Fruit fly (Drosophila melanogaster) whole organism, wandering third instar larva: Measurements from ENCODE around the gene CG13097.

Experiments used
- Abd-B ChIP-seq: fragments of >200 bp; optimal IDR thresholded peaks from 2 replicates; lab custom pipeline; 2017; ENCODE audit warnings: missing biosample characterization, missing genetic modification characterization
- CG32264 ChIP-seq: fragments of 200-800 bp; sonication (Bioruptor generic); optimal IDR thresholded peaks from 2 replicates; lab custom pipeline; 2016; ENCODE audit warnings: missing biosample characterization, missing genetic modification characterization
- CG9705 ChIP-seq: fragments of 200-800 bp; sonication (Bioruptor generic); optimal IDR thresholded peaks from 2 replicates; lab custom pipeline; 2018; ENCODE audit warnings: missing biosample characterization, mild to moderate bottlenecking, missing genetic modification characterization
- Dfd ChIP-seq: fragments of >200 bp; optimal IDR thresholded peaks from 2 replicates; lab custom pipeline; 2017; ENCODE audit warnings: missing biosample characterization, missing genetic modification characterization
- Dif ChIP-seq: fragments of 200-275, 200-300 bp; sonication (Bioruptor generic); optimal IDR thresholded peaks from 2 replicates; lab custom pipeline; 2018; ENCODE audit warnings: missing biosample characterization, missing genetic modification characterization; ENCODE audit not compliant: partially characterized antibody
- GATAd ChIP-seq: sonication (Bioruptor generic); optimal IDR thresholded peaks from 2 replicates; lab custom pipeline; 2016; ENCODE audit warnings: missing biosample characterization, missing genetic modification characterization
- HLH106 ChIP-seq: fragments of 200-800 bp; optimal IDR thresholded peaks from 3 replicates; lab custom pipeline; 2019; ENCODE audit warnings: missing biosample characterization, mild to moderate bottlenecking, missing genetic modification characterization, moderate library complexity
- Hnf4 ChIP-seq: fragments of 200-800 bp; sonication (Bioruptor generic); optimal IDR thresholded peaks from 2 replicates; lab custom pipeline; 2016; ENCODE audit warnings: missing biosample characterization, mild to moderate bottlenecking, missing genetic modification characterization
- Hr78 ChIP-seq: fragments of >200 bp; optimal IDR thresholded peaks from 2 replicates; lab custom pipeline; 2017; ENCODE audit warnings: missing biosample characterization, missing genetic modification characterization
- Hr83 ChIP-seq: fragments of 200-300 bp; sonication (Bioruptor generic); optimal IDR thresholded peaks from 2 replicates; lab custom pipeline; 2016; ENCODE audit warnings: missing biosample characterization, mild to moderate bottlenecking, missing genetic modification characterization, moderate library complexity; ENCODE audit not compliant: poor library complexity, severe bottlenecking
- Jra ChIP-seq: sonication (Bioruptor generic); optimal IDR thresholded peaks from 2 replicates; lab custom pipeline; 2016; ENCODE audit warnings: missing biosample characterization, missing genetic modification characterization
- Mio ChIP-seq: sonication (Bioruptor generic); optimal IDR thresholded peaks from 2 replicates; lab custom pipeline; 2016; ENCODE audit warnings: missing biosample characterization, missing genetic modification characterization
- Myc ChIP-seq: fragments of >200 bp; optimal IDR thresholded peaks from 2 replicates; lab custom pipeline; 2017
- N ChIP-seq: fragments of >200 bp; optimal IDR thresholded peaks from 2 replicates; lab custom pipeline; 2018; ENCODE audit warnings: missing biosample characterization, missing external identifiers, missing genetic modification characterization
- OdsH ChIP-seq: fragments of 200-800 bp; sonication (Bioruptor generic); optimal IDR thresholded peaks from 2 replicates; lab custom pipeline; 2016; ENCODE audit warnings: missing biosample characterization, mild to moderate bottlenecking, missing genetic modification characterization
- Rel ChIP-seq, 2 experiments: fragments of 200-800 bp; sonication (Bioruptor generic) in 1 of 2; optimal IDR thresholded peaks; 2 replicates in 1 of 2; 3 replicates in 1 of 2; lab custom pipeline; 2016 to 2019; ENCODE audit warnings: mild to moderate bottlenecking in 2 of 2, missing biosample characterization in 2 of 2, missing genetic modification characterization in 2 of 2, moderate library complexity in 1 of 2
- Sp1 ChIP-seq: fragments of 200-800 bp; sonication (Bioruptor generic); optimal IDR thresholded peaks from 3 replicates; lab custom pipeline; 2019; ENCODE audit warnings: missing biosample characterization, mild to moderate bottlenecking, missing genetic modification characterization, moderate library complexity
- Vsx2 ChIP-seq: fragments of 200-300, 225-300 bp; sonication (Bioruptor generic); optimal IDR thresholded peaks from 2 replicates; lab custom pipeline; 2018; ENCODE audit warnings: missing biosample characterization, missing genetic modification characterization; ENCODE audit not compliant: partially characterized antibody
- br ChIP-seq: fragments of 200-800 bp; sonication (Bioruptor generic); optimal IDR thresholded peaks from 2 replicates; lab custom pipeline; 2016; ENCODE audit warnings: missing biosample characterization, missing genetic modification characterization
- brk ChIP-seq: fragments of 200-800 bp; sonication (Bioruptor generic); optimal IDR thresholded peaks from 2 replicates; lab custom pipeline; 2016; ENCODE audit warnings: missing biosample characterization, mild to moderate bottlenecking, missing genetic modification characterization
- dl ChIP-seq, 2 experiments: fragments of 175-275, 200-275 bp in 1 of 2; fragments of 200-275 bp in 1 of 2; sonication (Bioruptor generic); optimal IDR thresholded peaks; lab custom pipeline; 2018; ENCODE audit warnings: mild to moderate bottlenecking in 2 of 2, missing biosample characterization in 2 of 2, missing genetic modification characterization in 2 of 2, moderate library complexity in 2 of 2; ENCODE audit not compliant: partially characterized antibody in 2 of 2, insufficient read depth in 1 of 2
- dmrt93B ChIP-seq: fragments of 200-800 bp; sonication (Bioruptor generic); optimal IDR thresholded peaks from 2 replicates; lab custom pipeline; 2018; ENCODE audit warnings: missing biosample characterization, mild to moderate bottlenecking, missing genetic modification characterization
- dsf ChIP-seq: sonication (Bioruptor generic); optimal IDR thresholded peaks from 2 replicates; lab custom pipeline; 2016; ENCODE audit warnings: missing biosample characterization, missing genetic modification characterization, borderline replicate concordance
- ey ChIP-seq: fragments of 200-800 bp; sonication (Bioruptor generic); optimal IDR thresholded peaks from 2 replicates; lab custom pipeline; 2016; ENCODE audit warnings: missing biosample characterization, missing genetic modification characterization
- foxo ChIP-seq, 2 experiments: fragments of 200-800 bp; sonication (Bioruptor generic); optimal IDR thresholded peaks; 2 replicates in 1 of 2; 3 replicates in 1 of 2; lab custom pipeline; 2016 to 2017; ENCODE audit warnings: missing biosample characterization in 2 of 2, missing genetic modification characterization in 2 of 2
- fru ChIP-seq: fragments of 200-800 bp; sonication (Bioruptor generic); optimal IDR thresholded peaks from 3 replicates; lab custom pipeline; 2016; ENCODE audit warnings: missing biosample characterization, mild to moderate bottlenecking, missing genetic modification characterization
- h ChIP-seq: fragments of 200-800 bp; sonication (Bioruptor generic); optimal IDR thresholded peaks from 3 replicates; lab custom pipeline; 2016; ENCODE audit warnings: missing biosample characterization, mild to moderate bottlenecking, missing genetic modification characterization
- lola ChIP-seq: fragments of >200 bp; optimal IDR thresholded peaks from 2 replicates; lab custom pipeline; 2017; ENCODE audit warnings: missing biosample characterization, missing genetic modification characterization
- psq ChIP-seq: fragments of 200-800 bp; sonication (Bioruptor generic); optimal IDR thresholded peaks from 3 replicates; lab custom pipeline; 2017; ENCODE audit warnings: missing biosample characterization, mild to moderate bottlenecking, missing genetic modification characterization, moderate library complexity
- rgr ChIP-seq: fragments of 200-800 bp; sonication (Bioruptor generic); optimal IDR thresholded peaks from 3 replicates; lab custom pipeline; 2016; ENCODE audit warnings: missing biosample characterization, mild to moderate bottlenecking, missing genetic modification characterization
- sage ChIP-seq: fragments of 200-800 bp; sonication (Bioruptor generic); optimal IDR thresholded peaks from 2 replicates; lab custom pipeline; 2016; ENCODE audit warnings: missing biosample characterization, mild to moderate bottlenecking, missing genetic modification characterization
- sv ChIP-seq: fragments of 200-800 bp; sonication (Bioruptor generic); optimal IDR thresholded peaks from 3 replicates; lab custom pipeline; 2016; ENCODE audit warnings: missing biosample characterization, missing genetic modification characterization
- usp ChIP-seq: fragments of >200 bp; optimal IDR thresholded peaks from 2 replicates; lab custom pipeline; 2017; ENCODE audit warnings: missing biosample characterization, missing genetic modification characterization
- woc ChIP-seq: sonication (Bioruptor generic); optimal IDR thresholded peaks from 2 replicates; lab custom pipeline; 2016; ENCODE audit warnings: missing biosample characterization, mild to moderate bottlenecking, missing genetic modification characterization

The CG13097 gene

DNA sequence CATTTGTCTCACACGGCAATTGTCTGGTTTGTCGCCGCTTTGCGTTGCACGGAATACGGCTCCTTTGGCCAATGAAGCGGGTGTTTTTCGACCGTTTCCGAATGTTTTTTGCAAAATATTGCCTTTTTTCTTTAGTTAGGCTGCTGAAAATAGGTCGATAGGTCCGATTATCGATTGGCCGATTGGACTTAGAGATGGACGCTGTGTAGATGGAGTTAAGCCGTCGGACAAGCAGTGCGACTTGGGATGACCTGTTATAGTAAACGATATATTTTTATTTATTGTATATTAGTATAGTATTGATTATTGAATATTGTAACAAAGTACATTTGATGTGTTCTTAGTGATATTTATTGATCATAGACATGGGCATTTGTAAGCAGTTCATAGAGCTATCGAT, 13.7 kb upstream of the CG13097 start, which contains the start of the genes lmgA and lmgB (continued):
- TF ChIP-seq GATAd (GFP tag; lab: Kevin White, UChicago) (no peak), Hr83 (peak; percentile 73), Mio (GFP tag; lab: Kevin White, UChicago) (no peak)

DNA sequence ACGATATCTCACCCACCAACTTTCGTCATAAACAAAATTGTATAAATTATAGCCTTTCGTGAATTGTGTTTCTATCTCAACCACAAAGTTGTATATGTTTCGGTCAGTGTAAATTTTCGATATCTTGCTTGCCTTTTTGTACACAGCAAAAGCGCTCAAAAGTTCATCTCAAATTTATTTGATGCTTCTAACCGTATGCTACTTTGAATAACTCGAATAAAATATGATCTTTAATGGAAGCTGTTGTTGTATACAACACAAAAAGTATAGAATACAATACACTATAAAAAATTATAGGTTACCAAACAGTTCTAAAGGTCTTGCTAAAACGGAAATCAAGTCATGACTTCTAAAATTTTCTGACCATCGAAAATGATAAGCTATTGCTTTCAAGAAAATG, 10.3 kb upstream of the CG13097 start:
- no peak for TF ChIP-seq GATAd (GFP tag; lab: Kevin White, UChicago)
- TF ChIP-seq, all 38 proteins: peak for 0

DNA sequence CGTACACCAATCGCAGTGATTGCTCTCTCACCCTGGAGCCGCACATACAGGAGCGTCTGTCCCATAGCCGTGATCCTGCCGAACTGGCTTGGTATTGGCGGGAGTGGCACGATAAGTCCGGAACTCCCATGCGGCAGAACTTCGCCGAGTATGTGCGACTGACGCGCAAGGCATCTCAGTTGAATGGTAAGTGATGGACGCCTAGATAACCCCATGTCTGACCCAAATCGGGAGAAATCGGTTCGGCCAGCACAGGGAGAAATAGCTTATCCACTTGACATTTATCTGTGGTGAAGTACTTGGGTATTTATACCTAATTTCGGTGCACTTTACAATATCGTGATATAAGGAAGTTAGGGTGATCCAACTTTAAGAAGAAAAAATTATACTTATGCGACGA, 8.1 kb upstream of the CG13097 start:
- TF ChIP-seq foxo (GFP tag; optimal IDR thresholded peaks at IDR 0.05; lab: Kevin White, UChicago) (no peak), fru (GFP tag; lab: Kevin White, UChicago) (no peak), Dfd (GFP tag; lab: Kevin White, UChicago) (no peak), Rel (GFP tag; optimal IDR thresholded peaks at IDR 0.05; lab: Kevin White, UChicago) (no peak), Rel (tag; optimal IDR thresholded peaks at IDR 0.05; lab: Kevin White, UChicago) (no peak), dmrt93B (GFP tag; lab: Kevin White, UChicago) (no peak), Abd-B (GFP tag; lab: Kevin White, UChicago) (no peak), sage (no peak), dl (GFP tag; optimal IDR thresholded peaks at IDR 0.05; lab: Kevin White, UChicago; ENCODE audit: insufficient read depth in 1 of 2, partially characterized antibody in 2 of 2) (no peak)

DNA sequence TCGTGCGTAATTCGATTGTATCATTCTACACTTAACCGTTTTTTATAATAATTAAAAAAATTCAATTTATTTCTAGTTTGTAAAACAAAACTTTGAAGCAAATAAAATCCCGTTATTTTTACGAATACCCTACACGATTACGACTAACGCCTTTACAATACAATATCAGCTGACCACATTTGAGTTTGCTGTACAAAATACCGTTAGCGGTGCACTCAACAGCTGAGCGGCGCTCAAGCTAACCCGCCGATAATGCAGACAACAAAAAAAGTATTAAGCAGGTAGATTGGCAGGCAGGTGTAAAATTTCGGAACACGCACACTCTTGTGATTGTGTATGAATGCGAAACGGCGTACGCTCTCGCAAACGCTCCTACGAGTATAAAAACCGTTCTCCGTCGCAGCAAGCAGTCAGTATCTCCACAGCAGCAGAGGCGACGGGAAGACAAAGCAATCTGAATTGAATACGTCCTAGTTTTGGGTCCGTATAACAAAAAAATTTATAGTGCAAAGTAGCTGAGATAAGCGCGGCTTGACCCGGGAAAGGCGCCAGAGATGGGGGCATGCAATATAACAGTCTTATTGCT, 7.1 kb upstream of the CG13097 start, which contains the start of gene Acer:
Gene Acer, plus strand, starts transcription at position 210 of the 586 bp plus-strand sequence.
- TF ChIP-seq Abd-B (GFP tag; lab: Kevin White, UChicago) = no peak
- TF ChIP-seq Sp1 (GFP tag; lab: Kevin White, UChicago) = no peak
- TF ChIP-seq Mio (GFP tag; lab: Kevin White, UChicago) = no peak
- TF ChIP-seq CG9705 (GFP tag; lab: Kevin White, UChicago) = no peak
- TF ChIP-seq N (GFP tag; lab: Kevin White, UChicago) = no peak
- no peak for TF ChIP-seq woc (GFP tag; lab: Kevin White, UChicago)
- no peak for TF ChIP-seq psq (GFP tag; lab: Kevin White, UChicago)
- TF ChIP-seq Dif (GFP tag; lab: Kevin White, UChicago) = peak; percentile 51
- peak; percentile 14 for TF ChIP-seq h (GFP tag; lab: Kevin White, UChicago)

DNA sequence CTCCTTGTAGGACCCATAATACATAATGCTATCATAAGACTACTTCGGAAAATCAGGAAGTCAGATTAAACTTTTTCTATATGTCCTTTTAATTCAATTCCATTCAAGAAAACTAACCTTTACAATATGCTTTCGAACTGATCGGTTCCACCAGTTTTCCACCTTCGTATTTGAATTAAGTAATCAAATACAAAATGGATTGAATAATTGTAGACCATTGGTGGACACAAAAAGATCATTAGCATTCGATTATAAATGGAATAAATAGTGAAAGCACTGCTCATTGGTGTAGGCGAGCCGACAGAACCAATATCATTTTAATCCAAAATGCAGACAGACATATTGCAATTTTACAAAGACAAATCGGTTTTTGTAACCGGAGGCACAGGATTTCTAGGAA, 4.7 kb upstream of the CG13097 start, which contains the start of gene Sgp:
Gene Sgp, plus strand, starts transcription at position 301 of the 400 bp plus-strand sequence.
- TF ChIP-seq Hr78 (GFP tag; lab: Kevin White, UChicago) (no peak), ey (GFP tag; lab: Kevin White, UChicago) (no peak), OdsH (no peak), dl (GFP tag; optimal IDR thresholded peaks at IDR 0.05; lab: Kevin White, UChicago; ENCODE audit: insufficient read depth in 1 of 2, partially characterized antibody in 2 of 2) (no peak), foxo (GFP tag; optimal IDR thresholded peaks at IDR 0.05; lab: Kevin White, UChicago) (no peak), Hr83 (no peak), Mio (GFP tag; lab: Kevin White, UChicago) (no peak), usp (GFP tag; lab: Kevin White, UChicago) (no peak), dsf (GFP tag; lab: Kevin White, UChicago) (no peak), Myc (lab: Kevin White, UChicago) (no peak), fru (GFP tag; lab: Kevin White, UChicago) (no peak), woc (GFP tag; lab: Kevin White, UChicago) (no peak), Sp1 (GFP tag; lab: Kevin White, UChicago) (no peak), sv (GFP tag; lab: Kevin White, UChicago) (no peak), dmrt93B (GFP tag; lab: Kevin White, UChicago) (no peak), lola (GFP tag; lab: Kevin White, UChicago) (no peak)

DNA sequence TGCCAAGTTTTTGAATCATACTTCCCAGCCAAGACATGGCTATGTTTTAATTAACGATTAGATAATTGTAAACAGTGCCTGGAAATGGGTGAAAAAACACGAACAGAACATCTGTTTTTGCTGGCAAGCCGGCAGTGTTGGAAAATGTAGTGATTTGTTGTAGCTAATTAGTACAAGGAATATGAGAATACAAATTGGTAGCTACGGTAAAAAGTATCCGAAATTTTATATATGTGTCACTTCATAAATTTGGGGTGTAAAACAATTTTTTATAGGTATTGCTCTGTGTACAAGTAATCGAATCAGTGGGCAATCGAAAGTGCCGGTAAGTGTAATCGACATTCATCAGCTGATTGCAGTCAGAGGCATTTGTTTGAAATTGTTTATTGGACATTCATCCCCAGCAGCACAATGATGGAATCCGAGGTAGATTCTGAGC, 2.6 kb upstream of the CG13097 start, which contains the start of the genes mRpL51 and Uba4:
Gene mRpL51, minus strand, starts transcription at position 125 of the 439 bp plus-strand sequence.
Gene Uba4, plus strand, starts transcription at position 156 of the 439 bp plus-strand sequence.
- peak; percentile 36 for TF ChIP-seq HLH106
- peak; percentile 75 for TF ChIP-seq rgr (GFP tag; lab: Kevin White, UChicago)
- TF ChIP-seq CG32264 (GFP tag; lab: Kevin White, UChicago) = peak; percentile 52
- peak; percentile 43 to 53 for TF ChIP-seq foxo (GFP tag; optimal IDR thresholded peaks at IDR 0.05; lab: Kevin White, UChicago)
- TF ChIP-seq Hr83 = peak; percentile 42
- TF ChIP-seq br (GFP tag; lab: Kevin White, UChicago) = peak; percentile 56
- TF ChIP-seq Myc (lab: Kevin White, UChicago) = no peak
- peak; percentile 46 for TF ChIP-seq Sp1 (GFP tag; lab: Kevin White, UChicago)
- TF ChIP-seq Jra = peak; percentile 72
- TF ChIP-seq ey (GFP tag; lab: Kevin White, UChicago) = peak; percentile 53
- no peak for TF ChIP-seq brk (GFP tag; lab: Kevin White, UChicago)
- TF ChIP-seq OdsH = peak; percentile 64
- TF ChIP-seq Dfd (GFP tag; lab: Kevin White, UChicago) = no peak
- TF ChIP-seq dsf (GFP tag; lab: Kevin White, UChicago) = peak; percentile 12
- TF ChIP-seq sv (GFP tag; lab: Kevin White, UChicago) = peak; percentile 38
- peak; percentile 98 for TF ChIP-seq Vsx2 (GFP tag; lab: Kevin White, UChicago)
- no peak for TF ChIP-seq GATAd (GFP tag; lab: Kevin White, UChicago)
- peak; percentile 79 for TF ChIP-seq h (GFP tag; lab: Kevin White, UChicago)
- TF ChIP-seq Hnf4 (GFP tag; lab: Kevin White, UChicago) = peak; percentile 81
- TF ChIP-seq psq (GFP tag; lab: Kevin White, UChicago) = peak; percentile 46
- TF ChIP-seq N (GFP tag; lab: Kevin White, UChicago) = no peak
- TF ChIP-seq Dif (GFP tag; lab: Kevin White, UChicago) = no peak
- no peak for TF ChIP-seq Rel (GFP tag; optimal IDR thresholded peaks at IDR 0.05; lab: Kevin White, UChicago)
- no peak for TF ChIP-seq Rel (tag; optimal IDR thresholded peaks at IDR 0.05; lab: Kevin White, UChicago)
- TF ChIP-seq, all 38 proteins: peak for 16
